Fruit fly (Drosophila melanogaster): ENCODE results near the gene CG13287.

DNA sequence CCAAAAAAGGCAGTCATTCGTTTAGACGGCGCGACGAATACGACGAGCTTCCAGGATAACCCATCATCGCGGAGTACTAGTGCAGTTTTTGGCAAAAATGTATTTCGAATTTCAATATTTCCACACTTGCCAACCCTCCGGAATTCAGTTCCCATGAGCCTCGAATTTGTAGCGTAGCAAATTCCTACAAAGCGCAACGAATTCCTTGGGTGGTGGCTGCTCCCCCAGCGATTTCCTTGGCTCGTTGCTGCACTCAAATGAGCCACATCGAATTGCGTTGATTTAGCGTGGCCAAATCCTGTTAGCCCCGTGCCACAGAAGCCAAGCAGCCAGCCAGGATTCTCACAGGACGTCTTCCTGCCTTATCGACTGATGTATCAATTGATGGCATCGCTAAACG is 2.6 kb downstream of the CG13287 start:
- TF ChIP-seq CG8478 (optimal IDR thresholded peaks at IDR 0.05), result no peak
- TF ChIP-seq CTCF (optimal IDR thresholded peaks at IDR 0.05), result no peak

Data from S2 (cell line).